Worm (Caenorhabditis elegans) whole organism, dauer: Measurements from ENCODE around the gene M110.7.

Experiments
- unc-62 ChIP-seq: sonication (generic microtip); optimal IDR thresholded peaks from 2 replicates; lab custom pipeline; 2017; ENCODE audit warnings: missing biosample characterization, missing genetic modification reagents, missing genetic modification characterization

M110.7 gene

ce11 chrII:8222309-8223065 lies 10.1 kb upstream of the M110.7 start, which contains the start of gene dab-1:
dab-1 (plus strand) TSS chrII:8222386.
- no peak for TF ChIP-seq unc-62 (GFP tag; lab: Kevin White, UChicago)

ce11 chrII:8223422-8223821 lies 9.2 kb upstream of the M110.7 start:
- no peak for TF ChIP-seq unc-62 (GFP tag; lab: Kevin White, UChicago)

- TF ChIP-seq unc-62 (GFP tag; lab: Kevin White, UChicago) = no peak
Measured at ce11 chrII:8223945-8224344, 8.6 kb upstream of the M110.7 start.

- no peak for TF ChIP-seq unc-62 (GFP tag; lab: Kevin White, UChicago)
Measured at ce11 chrII:8224623-8225022, 8.0 kb upstream of the M110.7 start.

ce11 chrII:8225347-8225746 lies 7.2 kb upstream of the M110.7 start:
- no peak for TF ChIP-seq unc-62 (GFP tag; lab: Kevin White, UChicago)

- TF ChIP-seq unc-62 (GFP tag; lab: Kevin White, UChicago) = no peak
Measured at ce11 chrII:8225914-8226313, 6.7 kb upstream of the M110.7 start.

- no peak for TF ChIP-seq unc-62 (GFP tag; lab: Kevin White, UChicago)
Measured at ce11 chrII:8226475-8226874, 6.1 kb upstream of the M110.7 start.

ce11 chrII:8230976-8231375 lies 1.6 kb upstream of the M110.7 start, which contains the start of gene M110.9:
M110.9 (plus strand) TSS chrII:8231276.
- TF ChIP-seq unc-62 (GFP tag; lab: Kevin White, UChicago) = no peak

ce11 chrII:8238155-8238554 lies 5.6 kb downstream of the M110.7 start, which contains the start of gene nlp-5:
nlp-5 (plus strand) TSS chrII:8238455.
- TF ChIP-seq unc-62 (GFP tag; lab: Kevin White, UChicago) = no peak

- TF ChIP-seq unc-62 (GFP tag; lab: Kevin White, UChicago) = no peak
Measured at ce11 chrII:8246476-8246875, 13.9 kb downstream of the M110.7 start, which contains the start of gene F35C11.3. F35C11.3 (plus strand) TSS chrII:8246776.

- TF ChIP-seq unc-62 (GFP tag; lab: Kevin White, UChicago) = no peak
Measured at ce11 chrII:8248745-8249144, 16.2 kb downstream of the M110.7 start, which contains the start of the genes F35C11.2 and F35C11.4. F35C11.2 (minus strand) TSS chrII:8248834. F35C11.4 (plus strand) TSS chrII:8249004.

- TF ChIP-seq unc-62 (GFP tag; lab: Kevin White, UChicago) = no peak
Measured at ce11 chrII:8249710-8250109, 17.1 kb downstream of the M110.7 start.

- no peak for TF ChIP-seq unc-62 (GFP tag; lab: Kevin White, UChicago)
Measured at ce11 chrII:8253160-8253793, 20.7 kb downstream of the M110.7 start, which contains the start of gene F35C11.5. F35C11.5 (plus strand) TSS chrII:8253743.

- TF ChIP-seq unc-62 (GFP tag; lab: Kevin White, UChicago) = no peak
Measured at ce11 chrII:8256013-8256412, 23.4 kb downstream of the M110.7 start, which contains the start of gene F35C11.7. F35C11.7 (plus strand) TSS chrII:8256313.

- no peak for TF ChIP-seq unc-62 (GFP tag; lab: Kevin White, UChicago)
Measured at ce11 chrII:8259038-8259437, 26.4 kb downstream of the M110.7 start, which contains the start of gene F35C11.6. F35C11.6 (minus strand) TSS chrII:8259138.

ce11 chrII:8259674-8260073 lies 27.1 kb downstream of the M110.7 start:
- no peak for TF ChIP-seq unc-62 (GFP tag; lab: Kevin White, UChicago)
